Worm (Caenorhabditis elegans) whole organism, L3 larva: ENCODE measurements around the gene fntb-1.

Experiments used
- R02D3.7 ChIP-seq: fragments of 150-350 bp; optimal IDR thresholded peaks from 2 replicates; lab custom pipeline; 2014; ENCODE audit warnings: missing biosample characterization, missing genetic modification characterization
- ZK546.5 ChIP-seq: sonication (generic microtip); optimal IDR thresholded peaks from 2 replicates; lab custom pipeline; 2017; ENCODE audit warnings: missing biosample characterization, missing genetic modification characterization
- aly-2 ChIP-seq: fragments of 150-350 bp; optimal IDR thresholded peaks from 2 replicates; lab custom pipeline; 2014; ENCODE audit warnings: missing biosample characterization, missing genetic modification characterization
- ama-1 ChIP-seq: fragments of 150-350 bp; optimal IDR thresholded peaks from 2 replicates; lab custom pipeline; 2018
- egl-5 ChIP-seq: fragments of 150-350 bp; optimal IDR thresholded peaks from 2 replicates; lab custom pipeline; 2017; ENCODE audit warnings: missing biosample characterization, missing genetic modification reagents, missing genetic modification characterization, inconsistent platforms
- elt-1 ChIP-seq: fragments of 150-350 bp; optimal IDR thresholded peaks from 2 replicates; lab custom pipeline; 2014; ENCODE audit warnings: missing biosample characterization, missing genetic modification characterization
- elt-2 ChIP-seq: sonication (generic microtip); optimal IDR thresholded peaks from 2 replicates; lab custom pipeline; 2016; ENCODE audit warnings: missing genetic modification reagents, mild to moderate bottlenecking, missing genetic modification characterization, missing compliant biosample characterization
- elt-3 ChIP-seq, 3 experiments: fragments of 150-350 bp in 1 of 3; sonication (generic microtip) in 2 of 3; optimal IDR thresholded peaks; 2 replicates in 2 of 3; 4 replicates in 1 of 3; lab custom pipeline; 2014 to 2017; ENCODE audit warnings: missing biosample characterization in 3 of 3, missing genetic modification characterization in 3 of 3
- eor-1 ChIP-seq, 2 experiments: fragments of 150-350 bp; optimal IDR thresholded peaks; 2 replicates each; lab custom pipeline; 2014 to 2018; ENCODE audit warnings: missing biosample characterization in 2 of 2, missing genetic modification characterization in 2 of 2
- hmg-11 ChIP-seq: sonication (generic microtip); optimal IDR thresholded peaks from 2 replicates; lab custom pipeline; 2016; ENCODE audit warnings: missing genetic modification characterization, missing compliant biosample characterization
- mdl-1 ChIP-seq: fragments of 150-350 bp; optimal IDR thresholded peaks from 2 replicates; lab custom pipeline; 2014; ENCODE audit warnings: missing biosample characterization, missing genetic modification characterization
- nhr-237 ChIP-seq: fragments of 150-350 bp; optimal IDR thresholded peaks from 2 replicates; lab custom pipeline; 2014; ENCODE audit warnings: missing biosample characterization, missing genetic modification characterization
- nhr-25 ChIP-seq: sonication (generic microtip); optimal IDR thresholded peaks from 2 replicates; lab custom pipeline; 2017; ENCODE audit warnings: missing biosample characterization, missing genetic modification characterization
- nhr-28 ChIP-seq: fragments of 150-350 bp; optimal IDR thresholded peaks from 2 replicates; lab custom pipeline; 2014; ENCODE audit warnings: missing biosample characterization, missing genetic modification characterization
- nhr-67 ChIP-seq: fragments of 150-350 bp; optimal IDR thresholded peaks from 2 replicates; lab custom pipeline; 2014; ENCODE audit warnings: missing biosample characterization, missing genetic modification characterization
- nhr-76 ChIP-seq: fragments of 150-350 bp; sonication (generic microtip); optimal IDR thresholded peaks from 5 replicates; lab custom pipeline; 2014; ENCODE audit warnings: missing biosample characterization, missing genetic modification characterization
- pha-4 ChIP-seq: fragments of 150-350 bp; optimal IDR thresholded peaks from 2 replicates; lab custom pipeline; 2014; ENCODE audit warnings: missing biosample characterization, missing genetic modification reagents, missing genetic modification characterization
- pqm-1 ChIP-seq: fragments of 150-350 bp; optimal IDR thresholded peaks from 2 replicates; lab custom pipeline; 2017; ENCODE audit warnings: missing biosample characterization, missing genetic modification characterization, inconsistent platforms
- sea-2 ChIP-seq: fragments of 150-350 bp; sonication (generic microtip); optimal IDR thresholded peaks from 4 replicates; lab custom pipeline; 2014; ENCODE audit warnings: missing biosample characterization, missing genetic modification reagents, missing genetic modification characterization
- skn-1 ChIP-seq: fragments of 150-350 bp; optimal IDR thresholded peaks from 2 replicates; lab custom pipeline; 2014; ENCODE audit warnings: missing biosample characterization, missing genetic modification characterization
- tbx-2 ChIP-seq: sonication (generic microtip); optimal IDR thresholded peaks from 2 replicates; lab custom pipeline; 2016; ENCODE audit warnings: mild to moderate bottlenecking, missing genetic modification characterization, missing compliant biosample characterization
- unc-62 ChIP-seq: fragments of 150-350 bp; sonication (generic microtip); optimal IDR thresholded peaks from 4 replicates; lab custom pipeline; 2014; ENCODE audit warnings: missing biosample characterization, missing genetic modification reagents, missing genetic modification characterization
- zag-1 ChIP-seq: fragments of 150-350 bp; optimal IDR thresholded peaks from 2 replicates; lab custom pipeline; 2014; ENCODE audit warnings: missing biosample characterization, missing genetic modification characterization
- ztf-11 ChIP-seq: fragments of 150-350 bp; optimal IDR thresholded peaks from 2 replicates; lab custom pipeline; 2014; ENCODE audit warnings: missing biosample characterization, missing genetic modification characterization

fntb-1 gene

DNA sequence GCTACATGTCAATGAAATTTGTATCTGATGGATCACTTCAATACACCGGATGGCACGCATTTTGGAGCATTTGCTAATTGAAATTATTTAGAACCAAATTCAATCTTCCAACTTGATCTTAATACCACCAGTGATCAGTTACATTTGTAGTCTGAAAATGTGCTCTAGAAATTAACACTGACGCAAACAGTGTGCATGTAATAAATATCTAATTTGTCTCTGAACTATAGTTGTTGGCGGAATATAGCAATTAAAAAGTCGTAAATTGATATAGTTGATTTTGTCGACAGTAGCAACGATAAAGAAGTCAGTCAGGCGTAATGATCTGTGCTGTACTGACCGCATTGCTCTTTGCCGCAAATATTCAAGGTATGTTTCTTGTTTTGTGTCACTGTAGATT is 24.8 kb downstream of the fntb-1 start, which contains the start of gene clec-227:
Gene clec-227, plus strand, starts transcription at position 301 of the 400 bp plus-strand sequence.
- TF ChIP-seq aly-2 (tag; lab: Kevin White, UChicago) (no peak), unc-62 (GFP tag; lab: Kevin White, UChicago) (no peak), skn-1 (tag; lab: Kevin White, UChicago) (no peak), ztf-11 (no peak), nhr-28 (tag; lab: Kevin White, UChicago) (no peak), nhr-67 (tag; lab: Kevin White, UChicago) (no peak), pqm-1 (tag; lab: Kevin White, UChicago) (no peak), egl-5 (tag; lab: Kevin White, UChicago) (no peak), nhr-237 (no peak), elt-2 (tag; lab: Kevin White, UChicago) (no peak), nhr-25 (no peak), elt-1 (tag; lab: Kevin White, UChicago) (no peak)

DNA sequence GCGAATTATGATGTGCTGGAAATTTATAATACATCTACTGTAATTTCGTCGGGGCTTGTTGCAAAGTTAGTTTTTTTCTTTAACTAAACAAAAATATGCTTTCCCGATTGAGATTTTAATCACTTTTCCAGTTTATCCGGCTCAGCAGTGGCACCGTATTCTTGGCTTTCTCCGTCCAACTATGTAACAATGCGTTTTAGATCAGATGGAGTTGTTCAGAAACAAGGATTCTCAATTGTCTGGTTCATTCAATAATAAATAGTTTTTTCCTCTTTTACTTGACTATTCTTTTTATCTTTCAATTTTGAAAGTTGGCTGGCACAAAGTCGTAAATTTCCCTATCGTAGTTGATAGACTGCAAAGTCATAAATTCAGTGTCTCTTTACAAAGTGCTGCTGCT is 26.6 kb downstream of the fntb-1 start, which contains the start of gene clec-56:
Gene clec-56, plus strand, starts transcription at position 301 of the 400 bp plus-strand sequence.
- TF ChIP-seq elt-2 (tag; lab: Kevin White, UChicago) (peak; percentile 38), nhr-67 (tag; lab: Kevin White, UChicago) (no peak), pqm-1 (tag; lab: Kevin White, UChicago) (peak; percentile 5)

DNA sequence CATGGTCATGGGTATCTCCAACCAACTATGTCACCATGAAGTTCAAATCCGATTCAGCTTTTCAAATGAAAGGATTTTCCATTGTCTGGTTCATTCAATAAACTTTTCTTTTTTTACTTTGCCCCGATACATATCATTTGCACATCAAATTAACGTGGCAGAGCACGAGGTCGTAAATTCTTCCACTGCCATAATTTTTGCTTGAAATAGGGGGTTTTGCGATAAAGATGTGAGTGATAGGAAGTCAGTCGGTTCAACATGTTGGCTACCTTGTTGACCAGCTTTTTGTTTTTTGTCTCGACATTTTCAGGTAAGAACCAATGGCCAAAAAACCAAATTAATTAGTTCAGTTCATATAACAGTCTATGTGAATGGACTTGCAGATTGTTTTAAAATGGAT is 29.2 kb downstream of the fntb-1 start, which contains the start of gene clec-54:
Gene clec-54, plus strand, starts transcription at position 224 of the 400 bp plus-strand sequence.
- peak; percentile 48 for TF ChIP-seq elt-2 (tag; lab: Kevin White, UChicago)
- no peak for TF ChIP-seq tbx-2 (tag; lab: Kevin White, UChicago)
- TF ChIP-seq pqm-1 (tag; lab: Kevin White, UChicago): peak; percentile 5

DNA sequence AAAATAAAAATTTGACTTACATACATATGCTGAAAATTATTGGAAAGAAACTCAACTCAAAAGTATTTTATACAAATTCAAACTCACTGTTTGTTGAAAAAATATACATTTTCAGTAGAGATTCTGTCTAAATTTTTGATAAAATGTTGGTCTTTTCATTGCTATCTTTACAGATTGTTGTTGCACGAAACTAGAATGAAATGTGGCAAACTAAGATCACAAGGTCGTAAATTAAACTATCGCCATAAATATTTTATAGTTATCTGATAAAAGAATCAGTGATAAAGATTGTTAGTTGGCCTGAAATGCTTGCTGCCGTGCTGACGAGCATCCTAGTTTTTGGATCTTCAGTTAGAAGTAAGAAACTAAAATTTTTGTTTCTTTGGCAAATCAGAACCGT is 31.5 kb downstream of the fntb-1 start, which contains the start of gene clec-55:
Gene clec-55, plus strand, starts transcription at position 301 of the 400 bp plus-strand sequence.
- no peak for TF ChIP-seq nhr-76 (tag; lab: Kevin White, UChicago)
- no peak for TF ChIP-seq elt-3 (tag; optimal IDR thresholded peaks at IDR 0.05; lab: Kevin White, UChicago)
- TF ChIP-seq elt-2 (tag; lab: Kevin White, UChicago): peak; percentile 44

DNA sequence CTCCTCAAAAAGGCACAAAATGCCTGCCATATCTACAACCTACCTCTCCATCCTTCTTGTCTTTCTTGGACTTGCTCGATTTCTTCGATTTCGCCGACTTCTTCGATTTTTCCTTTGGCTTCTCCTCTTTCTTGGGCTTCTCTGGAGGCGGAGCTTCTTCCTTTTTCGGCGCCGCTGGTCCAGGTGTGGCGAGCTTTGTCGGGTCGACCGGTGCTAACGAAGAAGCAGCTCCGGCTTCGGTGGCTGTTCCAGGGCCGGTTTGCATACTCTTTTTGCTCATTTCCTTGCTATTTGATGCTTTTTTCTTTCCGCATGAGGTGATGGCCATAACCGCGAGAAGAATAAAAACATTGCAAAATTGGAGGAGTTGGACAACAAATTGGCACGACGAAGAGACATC is 33.1 kb downstream of the fntb-1 start:
- TF ChIP-seq zag-1 (tag; lab: Kevin White, UChicago): no peak

DNA sequence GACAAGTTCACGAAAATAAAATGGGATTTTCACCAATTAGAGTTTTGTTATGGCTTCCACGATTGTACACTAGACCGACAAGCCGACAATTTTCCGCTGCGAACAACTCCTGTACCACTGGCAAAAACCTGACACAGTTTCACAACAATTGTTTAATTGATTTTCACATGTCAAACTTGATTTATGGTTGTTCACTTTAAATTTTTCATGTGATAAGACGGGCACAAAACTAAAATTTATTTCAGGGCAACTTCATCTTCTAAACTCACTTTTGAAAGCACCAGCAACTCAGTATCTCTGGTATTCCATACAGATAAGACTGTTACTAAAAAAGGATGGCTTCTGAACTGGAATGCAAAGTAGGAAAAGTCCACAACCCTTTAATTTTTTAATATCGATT is 34.0 kb downstream of the fntb-1 start, which contains the start of gene R02D5.7:
Gene R02D5.7, minus strand, starts transcription at position 101 of the 400 bp plus-strand sequence.
- peak; percentile 8 for TF ChIP-seq elt-2 (tag; lab: Kevin White, UChicago)
- no peak for TF ChIP-seq eor-1 (tag; optimal IDR thresholded peaks at IDR 0.05; lab: Kevin White, UChicago)
- TF ChIP-seq hmg-11 (tag; lab: Kevin White, UChicago): no peak
- no peak for TF ChIP-seq sea-2 (GFP tag; lab: Kevin White, UChicago)
- TF ChIP-seq ZK546.5 (tag; lab: Kevin White, UChicago): no peak

DNA sequence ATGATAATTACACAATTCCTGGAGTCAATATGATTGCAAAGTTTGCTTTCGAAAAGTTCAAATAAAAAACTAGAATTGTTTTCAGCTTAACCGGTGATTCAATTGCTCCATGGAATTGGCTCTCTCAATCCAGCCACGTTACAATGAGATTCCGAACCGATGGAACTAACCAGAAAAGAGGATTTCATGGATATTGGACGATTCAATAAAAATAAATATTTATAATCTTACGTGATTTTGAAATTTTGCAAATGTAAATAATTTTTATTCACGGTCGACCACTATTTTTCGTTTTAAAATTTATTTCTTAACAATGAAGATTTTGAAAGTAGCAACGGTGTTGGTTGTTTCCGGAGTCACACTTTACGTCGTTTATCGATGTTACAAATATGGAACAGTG is 34.5 kb downstream of the fntb-1 start, which contains the start of gene R02D5.10:
Gene R02D5.10, plus strand, starts transcription at position 301 of the 400 bp plus-strand sequence.
- TF ChIP-seq ama-1 (lab: Kevin White, UChicago) (no peak), mdl-1 (tag; lab: Kevin White, UChicago) (no peak), pqm-1 (tag; lab: Kevin White, UChicago) (no peak)

DNA sequence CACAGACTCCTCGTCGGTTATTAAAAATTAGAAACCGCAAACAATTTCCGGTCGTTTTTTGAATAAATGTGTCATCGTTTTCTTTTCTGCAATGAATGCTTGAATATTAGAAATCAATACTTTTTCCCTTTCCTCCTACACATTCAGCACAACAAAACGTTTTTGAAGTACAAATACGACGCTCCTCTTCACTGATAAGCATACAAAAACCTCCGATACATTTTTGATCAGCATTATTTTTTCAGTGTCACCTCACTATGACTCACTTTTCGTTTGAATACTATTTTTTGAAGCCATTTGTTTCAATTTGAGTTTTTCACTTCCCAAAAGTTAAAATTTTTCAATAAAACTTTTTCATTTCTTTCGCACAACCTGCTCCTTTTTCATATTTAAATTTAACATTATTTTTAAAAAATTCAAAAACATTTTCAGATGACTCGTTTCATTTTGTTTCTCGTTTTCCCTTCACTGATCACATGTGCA is 35.3 kb downstream of the fntb-1 start, which contains the start of gene R02D5.3:
Gene R02D5.3, plus strand, starts transcription at position 433 of the 483 bp plus-strand sequence.
- TF ChIP-seq R02D3.7 (tag; lab: Kevin White, UChicago) (no peak), pqm-1 (tag; lab: Kevin White, UChicago) (peak; percentile 64), elt-2 (tag; lab: Kevin White, UChicago) (peak; percentile 64), pha-4 (tag; lab: Kevin White, UChicago) (peak; percentile 36)
